Worm (Caenorhabditis elegans): Measurements from ENCODE around the gene C50D2.1.

ce11 chrII:116916-117315 lies 5.5 kb downstream of the C50D2.1 start, which contains the start of gene srt-54:
- TF ChIP-seq lin-13 (GFP tag; optimal IDR thresholded peaks at IDR 0.05), result no peak
- TF ChIP-seq lsy-2 (tag; optimal IDR thresholded peaks at IDR 0.05), result no peak
- no peak for TF ChIP-seq pqm-1 (tag; optimal IDR thresholded peaks at IDR 0.05)
- no peak for TF ChIP-seq irx-1 (tag; optimal IDR thresholded peaks at IDR 0.05)
- no peak for TF ChIP-seq elt-2 (tag; optimal IDR thresholded peaks at IDR 0.05)
- no peak for TF ChIP-seq mep-1 (tag; optimal IDR thresholded peaks at IDR 0.05)
- no peak for TF ChIP-seq mdl-1 (tag; optimal IDR thresholded peaks at IDR 0.05)
- TF ChIP-seq lin-14 (GFP tag; optimal IDR thresholded peaks at IDR 0.05), result no peak
- no peak for TF ChIP-seq nhr-28 (tag; optimal IDR thresholded peaks at IDR 0.05)
- TF ChIP-seq ztf-4 (tag; optimal IDR thresholded peaks at IDR 0.05), result no peak
- no peak for TF ChIP-seq rnt-1 (tag; optimal IDR thresholded peaks at IDR 0.05)
- no peak for TF ChIP-seq efl-1 (optimal IDR thresholded peaks at IDR 0.05)
- no peak for TF ChIP-seq efl-1 (GFP tag; optimal IDR thresholded peaks at IDR 0.05 in 1 of 2)
